Worm (Caenorhabditis elegans) whole organism, L2 larva: Measurements from ENCODE around the gene Y51A2D.21.

Experiments used
- C34F6.9 ChIP-seq: fragments of 150-350 bp; optimal IDR thresholded peaks from 2 replicates; lab custom pipeline; 2014; ENCODE audit warnings: missing biosample characterization, missing genetic modification characterization
- F13H6.1 ChIP-seq: sonication (generic microtip); optimal IDR thresholded peaks from 2 replicates; lab custom pipeline; 2016; ENCODE audit warnings: missing genetic modification characterization, missing compliant biosample characterization
- R02D3.7 ChIP-seq: fragments of 150-350 bp; optimal IDR thresholded peaks from 2 replicates; lab custom pipeline; 2014; ENCODE audit warnings: missing biosample characterization, missing genetic modification characterization
- Y55F3AM.14 ChIP-seq: fragments of 200-800 bp; sonication (Bioruptor generic); optimal IDR thresholded peaks from 2 replicates; lab custom pipeline; 2018; ENCODE audit warnings: mild to moderate bottlenecking, missing genetic modification characterization, missing compliant biosample characterization
- ZK546.5 ChIP-seq: sonication (generic microtip); optimal IDR thresholded peaks from 2 replicates; lab custom pipeline; 2017; ENCODE audit warnings: missing biosample characterization, missing genetic modification characterization
- alr-1 ChIP-seq: fragments of 150-350 bp; optimal IDR thresholded peaks from 2 replicates; lab custom pipeline; 2014; ENCODE audit warnings: missing biosample characterization, missing genetic modification characterization
- aly-2 ChIP-seq: fragments of 150-350 bp; optimal IDR thresholded peaks from 2 replicates; lab custom pipeline; 2014; ENCODE audit warnings: missing biosample characterization, missing genetic modification characterization
- ama-1 ChIP-seq: fragments of 150-350 bp; optimal IDR thresholded peaks from 2 replicates; lab custom pipeline; 2018; ENCODE audit warnings: inconsistent platforms
- blmp-1 ChIP-seq: sonication (generic microtip); optimal IDR thresholded peaks from 2 replicates; lab custom pipeline; 2017; ENCODE audit warnings: missing genetic modification characterization, mild to moderate bottlenecking, missing compliant biosample characterization, antibody characterized with exemption, moderate library complexity; ENCODE audit not compliant: insufficient read depth
- ceh-16 ChIP-seq: fragments of 150-350 bp; optimal IDR thresholded peaks from 2 replicates; lab custom pipeline; 2014; ENCODE audit warnings: missing biosample characterization, missing genetic modification characterization
- ceh-82 ChIP-seq: fragments of 150-350 bp; optimal IDR thresholded peaks from 2 replicates; lab custom pipeline; 2014; ENCODE audit warnings: missing biosample characterization, missing genetic modification characterization
- crh-2 ChIP-seq: sonication (generic microtip); optimal IDR thresholded peaks from 2 replicates; lab custom pipeline; 2017; ENCODE audit warnings: missing biosample characterization, missing genetic modification characterization
- dmd-4 ChIP-seq: sonication (generic microtip); optimal IDR thresholded peaks from 2 replicates; lab custom pipeline; 2017; ENCODE audit warnings: missing biosample characterization, missing genetic modification characterization
- egl-27 ChIP-seq: sonication (generic microtip); optimal IDR thresholded peaks from 3 replicates; lab custom pipeline; 2017; ENCODE audit warnings: missing biosample characterization, missing genetic modification reagents, missing genetic modification characterization
- elt-1 ChIP-seq: fragments of 150-350 bp; optimal IDR thresholded peaks from 2 replicates; lab custom pipeline; 2014; ENCODE audit warnings: missing biosample characterization, missing genetic modification characterization
- elt-3 ChIP-seq: sonication (generic microtip); optimal IDR thresholded peaks from 2 replicates; lab custom pipeline; 2017; ENCODE audit warnings: missing biosample characterization, missing genetic modification characterization
- fos-1 ChIP-seq: fragments of 150-350 bp; optimal IDR thresholded peaks from 2 replicates; lab custom pipeline; 2014; ENCODE audit warnings: missing biosample characterization, missing genetic modification characterization
- gmeb-1 ChIP-seq: fragments of 150-350 bp; optimal IDR thresholded peaks from 2 replicates; lab custom pipeline; 2014; ENCODE audit warnings: missing biosample characterization, missing genetic modification characterization
- lin-11 ChIP-seq: fragments of 150-350 bp; sonication (generic microtip); optimal IDR thresholded peaks from 2 replicates; lab custom pipeline; 2014; ENCODE audit warnings: missing biosample characterization, missing genetic modification characterization, inconsistent platforms, mixed read lengths
- lin-13 ChIP-seq: fragments of 150-350 bp; optimal IDR thresholded peaks from 2 replicates; lab custom pipeline; 2014; ENCODE audit warnings: missing biosample characterization, missing genetic modification reagents, missing genetic modification characterization
- lin-39 ChIP-seq: fragments of 150-350 bp; optimal IDR thresholded peaks from 2 replicates; lab custom pipeline; 2014; ENCODE audit warnings: missing biosample characterization, missing genetic modification reagents, missing genetic modification characterization
- lsy-2 ChIP-seq, 2 experiments: fragments of 150-350 bp in 1 of 2; sonication (generic microtip) in 1 of 2; optimal IDR thresholded peaks; 2 replicates each; lab custom pipeline; 2014 to 2017; ENCODE audit warnings: missing biosample characterization in 2 of 2, missing genetic modification characterization in 2 of 2
- mab-5 ChIP-seq: fragments of 150-350 bp; optimal IDR thresholded peaks from 2 replicates; lab custom pipeline; 2014; ENCODE audit warnings: missing biosample characterization, missing genetic modification characterization
- mbf-1 ChIP-seq: sonication (generic microtip); optimal IDR thresholded peaks from 2 replicates; lab custom pipeline; 2017; ENCODE audit warnings: missing biosample characterization, missing genetic modification characterization
- mdl-1 ChIP-seq, 2 experiments: fragments of 150-350 bp in 1 of 2; sonication (generic microtip) in 1 of 2; optimal IDR thresholded peaks; 2 replicates each; lab custom pipeline; 2017; ENCODE audit warnings: missing biosample characterization in 2 of 2, missing genetic modification characterization in 2 of 2
- nhr-10 ChIP-seq: sonication (generic microtip); optimal IDR thresholded peaks from 2 replicates; lab custom pipeline; 2017; ENCODE audit warnings: missing biosample characterization, missing genetic modification characterization
- nhr-11 ChIP-seq: fragments of 150-350 bp; optimal IDR thresholded peaks from 2 replicates; lab custom pipeline; 2014; ENCODE audit warnings: missing biosample characterization, missing genetic modification characterization
- nhr-12 ChIP-seq: fragments of 150-350 bp; optimal IDR thresholded peaks from 2 replicates; lab custom pipeline; 2014; ENCODE audit warnings: missing biosample characterization, missing genetic modification characterization
- nhr-129 ChIP-seq: fragments of 150-350 bp; optimal IDR thresholded peaks from 2 replicates; lab custom pipeline; 2014; ENCODE audit warnings: missing biosample characterization, missing genetic modification characterization
- nhr-21 ChIP-seq: fragments of 150-350 bp; optimal IDR thresholded peaks from 2 replicates; lab custom pipeline; 2014; ENCODE audit warnings: missing biosample characterization, missing genetic modification characterization
- nhr-23 ChIP-seq: fragments of 150-350 bp; optimal IDR thresholded peaks from 2 replicates; lab custom pipeline; 2014; ENCODE audit warnings: missing biosample characterization, missing genetic modification reagents, missing genetic modification characterization
- nhr-237 ChIP-seq: fragments of 150-350 bp; optimal IDR thresholded peaks from 2 replicates; lab custom pipeline; 2014; ENCODE audit warnings: missing biosample characterization, missing genetic modification characterization
- nhr-25 ChIP-seq: fragments of 150-350 bp; sonication (generic microtip); optimal IDR thresholded peaks from 3 replicates; lab custom pipeline; 2014; ENCODE audit warnings: missing biosample characterization, missing genetic modification characterization
- nhr-6 ChIP-seq: fragments of 150-350 bp; optimal IDR thresholded peaks from 2 replicates; lab custom pipeline; 2014; ENCODE audit warnings: missing biosample characterization, missing genetic modification characterization
- nhr-77 ChIP-seq: fragments of 150-350 bp; optimal IDR thresholded peaks from 2 replicates; lab custom pipeline; 2014; ENCODE audit warnings: missing biosample characterization, missing genetic modification characterization
- peb-1 ChIP-seq: fragments of 150-350 bp; optimal IDR thresholded peaks from 2 replicates; lab custom pipeline; 2014; ENCODE audit warnings: missing biosample characterization, missing genetic modification characterization
- sem-4 ChIP-seq: fragments of 150-350 bp; optimal IDR thresholded peaks from 2 replicates; lab custom pipeline; 2014; ENCODE audit warnings: missing biosample characterization, missing genetic modification reagents, missing genetic modification characterization
- skn-1 ChIP-seq: sonication (generic microtip); optimal IDR thresholded peaks from 2 replicates; lab custom pipeline; 2017; ENCODE audit warnings: missing biosample characterization, missing genetic modification characterization
- sma-3 ChIP-seq: sonication (generic microtip); optimal IDR thresholded peaks from 2 replicates; lab custom pipeline; 2016; ENCODE audit warnings: missing genetic modification reagents, missing genetic modification characterization, missing compliant biosample characterization
- sma-9 ChIP-seq, 2 experiments: fragments of 150-350 bp in 1 of 2; sonication (generic microtip) in 1 of 2; optimal IDR thresholded peaks; 2 replicates each; lab custom pipeline; 2014 to 2016; ENCODE audit warnings: missing genetic modification characterization in 2 of 2, mild to moderate bottlenecking in 1 of 2, missing biosample characterization in 1 of 2, missing compliant biosample characterization in 1 of 2, missing genetic modification reagents in 1 of 2, moderate library complexity in 1 of 2
- snpc-4 ChIP-seq: fragments of 150-350 bp; optimal IDR thresholded peaks from 2 replicates; lab custom pipeline; 2014; ENCODE audit warnings: missing biosample characterization, missing genetic modification characterization
- unc-39 ChIP-seq: fragments of 150-350 bp; optimal IDR thresholded peaks from 2 replicates; lab custom pipeline; 2014; ENCODE audit warnings: missing biosample characterization, missing genetic modification characterization
- unc-55 ChIP-seq: fragments of 150-350 bp; sonication (generic microtip); optimal IDR thresholded peaks from 3 replicates; lab custom pipeline; 2014; ENCODE audit warnings: missing biosample characterization, missing genetic modification reagents, missing genetic modification characterization
- unc-62 ChIP-seq: fragments of 150-350 bp; optimal IDR thresholded peaks from 2 replicates; lab custom pipeline; 2014; ENCODE audit warnings: missing biosample characterization, missing genetic modification reagents, missing genetic modification characterization
- zag-1 ChIP-seq: fragments of 150-350 bp; optimal IDR thresholded peaks from 2 replicates; lab custom pipeline; 2014; ENCODE audit warnings: missing biosample characterization, missing genetic modification characterization
- ztf-1 ChIP-seq: fragments of 200-800 bp; sonication (Bioruptor generic); conservative IDR thresholded peaks from 2 replicates; pipeline ENCODE4 v1.3.6; 2022; ENCODE audit warnings: missing genetic modification characterization, missing compliant biosample characterization
- ztf-11 ChIP-seq: sonication (generic microtip); optimal IDR thresholded peaks from 2 replicates; lab custom pipeline; 2017; ENCODE audit warnings: missing biosample characterization, missing genetic modification characterization
- ztf-4 ChIP-seq: fragments of 150-350 bp; optimal IDR thresholded peaks from 2 replicates; lab custom pipeline; 2014; ENCODE audit warnings: missing biosample characterization, missing genetic modification characterization

Gene Y51A2D.21

DNA sequence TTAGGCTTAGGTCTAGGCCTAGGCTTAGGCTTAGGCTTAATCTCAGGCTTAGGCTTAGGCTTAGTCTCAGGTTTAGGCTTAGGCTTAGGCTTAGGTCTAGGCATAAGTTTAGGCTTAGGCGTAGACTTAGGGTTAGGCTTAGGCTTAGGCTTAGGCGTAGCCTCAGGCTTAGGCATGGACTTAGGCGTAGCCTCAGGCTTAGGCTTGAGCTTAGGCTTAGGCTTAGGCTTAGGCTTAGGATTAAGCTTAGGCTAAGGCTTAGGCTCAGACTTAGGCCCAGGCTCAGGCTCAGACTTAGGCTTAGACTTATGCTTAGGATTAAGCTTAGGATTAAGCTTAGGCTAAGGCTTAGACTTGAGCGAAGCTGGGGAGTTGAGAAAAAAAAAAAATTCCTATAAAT is 41.5 kb downstream of the Y51A2D.21 start:
- TF ChIP-seq unc-55 (no peak), skn-1 (no peak), ama-1 (lab: Kevin White, UChicago) (no peak), mbf-1 (tag; lab: Kevin White, UChicago) (no peak)

DNA sequence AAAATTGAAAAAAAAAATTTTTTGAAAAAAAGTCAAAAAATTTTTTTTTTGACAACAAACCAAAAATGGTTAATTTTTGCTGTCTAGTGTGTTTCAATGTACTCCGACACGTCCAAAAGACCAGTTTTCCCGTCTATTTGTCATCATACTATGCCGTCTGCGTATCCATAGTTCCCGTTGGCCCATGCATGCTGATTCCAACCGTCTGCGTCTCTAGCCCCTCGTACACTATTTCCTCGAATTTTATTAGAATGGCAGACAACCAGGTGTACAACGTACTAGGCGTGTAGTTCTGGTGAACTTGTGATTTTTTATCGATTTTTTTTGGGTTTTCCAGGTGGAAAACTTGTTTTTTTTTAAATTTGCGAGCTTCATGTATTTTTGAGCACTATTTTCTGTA is 42.9 kb downstream of the Y51A2D.21 start:
- no peak for TF ChIP-seq mbf-1 (tag; lab: Kevin White, UChicago)
- peak in 1 of 2 experiments; percentile 53 for TF ChIP-seq lsy-2 (tag; optimal IDR thresholded peaks at IDR 0.05; lab: Kevin White, UChicago)
- peak; percentile 4 for TF ChIP-seq blmp-1 (tag; lab: Kevin White, UChicago)
- TF ChIP-seq lin-39 (tag; lab: Kevin White, UChicago): no peak
- TF ChIP-seq R02D3.7 (tag; lab: Kevin White, UChicago): no peak
- peak; percentile 64 for TF ChIP-seq gmeb-1 (tag; lab: Kevin White, UChicago)
- peak; percentile 54 for TF ChIP-seq C34F6.9 (tag; lab: Kevin White, UChicago)
- no peak for TF ChIP-seq zag-1
- no peak for TF ChIP-seq ama-1 (lab: Kevin White, UChicago)
- no peak for TF ChIP-seq nhr-77
- no peak for TF ChIP-seq mab-5 (tag; lab: Kevin White, UChicago)
- no peak for TF ChIP-seq nhr-11 (tag; lab: Kevin White, UChicago)
- TF ChIP-seq elt-3 (tag; lab: Kevin White, UChicago): no peak
- no peak for TF ChIP-seq sma-9 (GFP tag; optimal IDR thresholded peaks at IDR 0.05; lab: Kevin White, UChicago)
- no peak for TF ChIP-seq sma-9 (tag; optimal IDR thresholded peaks at IDR 0.05; lab: Kevin White, UChicago)
- no peak for TF ChIP-seq elt-1 (tag; lab: Kevin White, UChicago)
- peak; percentile 77 for TF ChIP-seq nhr-129 (tag; lab: Kevin White, UChicago)
- peak; percentile 66 for TF ChIP-seq F13H6.1 (tag; lab: Kevin White, UChicago)
- no peak for TF ChIP-seq Y55F3AM.14 (GFP tag; lab: Kevin White, UChicago)
- peak; percentile 57 for TF ChIP-seq nhr-21 (tag; lab: Kevin White, UChicago)
- no peak for TF ChIP-seq ztf-1 (GFP tag; lab: Robert Waterston, UW)
- TF ChIP-seq nhr-12 (tag; lab: Kevin White, UChicago): no peak
- TF ChIP-seq nhr-25 (tag; lab: Kevin White, UChicago): peak; percentile 73
- TF ChIP-seq unc-62: no peak
- peak; percentile 83 for TF ChIP-seq fos-1 (tag; lab: Kevin White, UChicago)
- TF ChIP-seq crh-2 (tag; lab: Kevin White, UChicago): peak; percentile 70
- peak; percentile 62 for TF ChIP-seq sma-3 (GFP tag; lab: Kevin White, UChicago)
- TF ChIP-seq unc-55: no peak
- TF ChIP-seq nhr-10 (tag; lab: Kevin White, UChicago): no peak
- no peak for TF ChIP-seq alr-1
- TF ChIP-seq sem-4 (tag; lab: Kevin White, UChicago): no peak
- TF ChIP-seq mdl-1 (tag; optimal IDR thresholded peaks at IDR 0.05; lab: Kevin White, UChicago): peak in 1 of 2 experiments; percentile 35
- no peak for TF ChIP-seq nhr-237
- TF ChIP-seq dmd-4 (tag; lab: Kevin White, UChicago): no peak
- TF ChIP-seq ceh-16 (tag; lab: Kevin White, UChicago): no peak
- no peak for TF ChIP-seq ZK546.5 (tag; lab: Kevin White, UChicago)
- peak; percentile 97 for TF ChIP-seq skn-1
- no peak for TF ChIP-seq lin-11
- no peak for TF ChIP-seq unc-39 (tag; lab: Kevin White, UChicago)
- TF ChIP-seq lin-13: peak; percentile 21
- TF ChIP-seq snpc-4 (tag; lab: Kevin White, UChicago): peak; percentile 50
- no peak for TF ChIP-seq ceh-82 (tag; lab: Kevin White, UChicago)
- peak; percentile 51 for TF ChIP-seq egl-27
- TF ChIP-seq ztf-11 (tag; lab: Kevin White, UChicago): no peak
- no peak for TF ChIP-seq peb-1 (tag; lab: Kevin White, UChicago)
- no peak for TF ChIP-seq ztf-4 (tag; lab: Kevin White, UChicago)
- TF ChIP-seq nhr-6 (tag; lab: Kevin White, UChicago): no peak
- TF ChIP-seq aly-2: no peak
- no peak for TF ChIP-seq nhr-23
